Fruit fly (Drosophila melanogaster): ENCODE data around the gene Meics.

Meics gene

dm6 chr3L:13925117-13925726, 39.3 kb downstream of the Meics start, which contains the start of gene Rgl (continued):
- TF ChIP-seq ttk (GFP tag; IDR thresholded peaks at IDR 0.05) = no peak
- TF ChIP-seq CG3407 (GFP tag; optimal IDR thresholded peaks at IDR 0.05) = no peak
- no peak for TF ChIP-seq wek (GFP tag; optimal IDR thresholded peaks at IDR 0.05)
- no peak for TF ChIP-seq hkb (optimal IDR thresholded peaks at IDR 0.05)
- TF ChIP-seq hkb (GFP tag; IDR thresholded peaks at IDR 0.05) = 0 out of 2 replicates have a peak, but pooled peaks have one; percentile 6
- peak; percentile 43; the same call in 1 of the 2 replicates for TF ChIP-seq NFAT (GFP tag; IDR thresholded peaks at IDR 0.05)
- peak; percentile 29 for TF ChIP-seq CG9437 (GFP tag; optimal IDR thresholded peaks at IDR 0.05)
- no peak for TF ChIP-seq CG17186 (GFP tag; optimal IDR thresholded peaks at IDR 0.05)
- TF ChIP-seq Bgb (GFP tag; IDR thresholded peaks at IDR 0.05; ENCODE audit: partially characterized antibody) = peak; percentile 32; the same call in 1 of the 2 replicates
- TF ChIP-seq C15 (GFP tag; IDR thresholded peaks at IDR 0.05) = no peak
- peak; percentile 60; the same call in 1 of the 2 replicates for TF ChIP-seq vvl (GFP tag; IDR thresholded peaks at IDR 0.05)
- TF ChIP-seq gsb (GFP tag; IDR thresholded peaks at IDR 0.05) = no peak
- no peak for TF ChIP-seq B-H2 (GFP tag; optimal IDR thresholded peaks at IDR 0.05)
- peak; percentile 32 for TF ChIP-seq Blimp-1 (GFP tag; optimal IDR thresholded peaks at IDR 0.05)
- no peak for TF ChIP-seq zf30C (GFP tag; optimal IDR thresholded peaks at IDR 0.05)
- TF ChIP-seq CG11560 (tag; IDR thresholded peaks at IDR 0.05) = no peak
- TF ChIP-seq lilli (GFP tag; optimal IDR thresholded peaks at IDR 0.05) = no peak
- no peak for TF ChIP-seq Dek (tag; optimal IDR thresholded peaks at IDR 0.05)
- no peak for TF ChIP-seq danr (GFP tag; IDR thresholded peaks at IDR 0.05)
- TF ChIP-seq Hsf (GFP tag; optimal IDR thresholded peaks at IDR 0.05) = no peak
- no peak for TF ChIP-seq ATbp (GFP tag; optimal IDR thresholded peaks at IDR 0.05)
- TF ChIP-seq pita (GFP tag; optimal IDR thresholded peaks at IDR 0.05) = no peak
- no peak for TF ChIP-seq Sin3A (optimal IDR thresholded peaks at IDR 0.05)
- peak; percentile 28; the same call in 1 of the 2 replicates for TF ChIP-seq Adf1 (GFP tag; IDR thresholded peaks at IDR 0.05)
- peak; percentile 87 to 93 for TF ChIP-seq Trl (optimal IDR thresholded peaks at IDR 0.05)
- TF ChIP-seq Trl (GFP tag; optimal IDR thresholded peaks at IDR 0.05) = no peak
- TF ChIP-seq NC2β (GFP tag; optimal IDR thresholded peaks at IDR 0.05) = no peak
- TF ChIP-seq CG42726 (GFP tag; IDR thresholded peaks at IDR 0.05; ENCODE audit: partially characterized antibody) = no peak
- TF ChIP-seq grn (GFP tag; optimal IDR thresholded peaks at IDR 0.05) = no peak
- no peak for TF ChIP-seq dmrt99B (tag; optimal IDR thresholded peaks at IDR 0.05)
- no peak for TF ChIP-seq CG12744 (GFP tag; optimal IDR thresholded peaks at IDR 0.05)
- TF ChIP-seq Asciz (GFP tag; optimal IDR thresholded peaks at IDR 0.05) = no peak
- no peak for TF ChIP-seq eyg (GFP tag; optimal IDR thresholded peaks at IDR 0.05)
- no peak for TF ChIP-seq Dip3 (GFP tag; optimal IDR thresholded peaks at IDR 0.05)
- no peak for TF ChIP-seq CG17802 (tag; optimal IDR thresholded peaks at IDR 0.05)
- TF ChIP-seq aop (GFP tag; IDR thresholded peaks at IDR 0.05) = 0 out of 2 replicates have a peak, but pooled peaks have one; percentile 26
- TF ChIP-seq CG15073 (GFP tag; optimal IDR thresholded peaks at IDR 0.05) = no peak
- TF ChIP-seq B-H1 (GFP tag; IDR thresholded peaks at IDR 0.05) = no peak
- TF ChIP-seq CG7357 (GFP tag; IDR thresholded peaks at IDR 0.05) = no peak
- no peak for TF ChIP-seq CG1792 (GFP tag; optimal IDR thresholded peaks at IDR 0.05)
- no peak for TF ChIP-seq CG8478 (optimal IDR thresholded peaks at IDR 0.05)
- TF ChIP-seq CG30020 (tag; optimal IDR thresholded peaks at IDR 0.05) = no peak
- TF ChIP-seq lov (optimal IDR thresholded peaks at IDR 0.05) = no peak
- no peak for TF ChIP-seq lov (GFP tag; IDR thresholded peaks at IDR 0.05)
- no peak for TF ChIP-seq stwl (tag; optimal IDR thresholded peaks at IDR 0.05)
- TF ChIP-seq pfk (GFP tag; optimal IDR thresholded peaks at IDR 0.05) = no peak
- peak in 1 of 2 experiments; percentile 78 for TF ChIP-seq insv (GFP tag; optimal IDR thresholded peaks at IDR 0.05)
- TF ChIP-seq cg (GFP tag; optimal IDR thresholded peaks at IDR 0.05) = no peak
- no peak for TF ChIP-seq Gsc (GFP tag; IDR thresholded peaks at IDR 0.05)
- TF ChIP-seq CG32532 (GFP tag; IDR thresholded peaks at IDR 0.05) = peak; percentile 44; the same call in 1 of the 2 replicates
- no peak for TF ChIP-seq CG30403 (GFP tag; optimal IDR thresholded peaks at IDR 0.05)
- no peak for TF ChIP-seq CTCF (GFP tag; optimal IDR thresholded peaks at IDR 0.05)
- TF ChIP-seq gce (GFP tag; IDR thresholded peaks at IDR 0.05) = peak; percentile 49; the same call in 1 of the 3 replicates

All from whole organism, embryonic.